Worm (Caenorhabditis elegans) whole organism, young adult: ENCODE results near the gene ifa-4.

Source experiments
- B0019.2 ChIP-seq: fragments of 200-800 bp; sonication (Bioruptor generic); conservative IDR thresholded peaks from 2 replicates; pipeline ENCODE4 v1.3.6; 2022; ENCODE audit warnings: missing genetic modification reagents, missing genetic modification characterization, missing compliant biosample characterization
- B0035.1 ChIP-seq: sonication (generic microtip); optimal IDR thresholded peaks from 2 replicates; lab custom pipeline; 2016; ENCODE audit warnings: missing genetic modification characterization, mild to moderate bottlenecking, missing compliant biosample characterization, missing genotype, missing genetic modification reagents
- F23B12.7 ChIP-seq: sonication (generic microtip); optimal IDR thresholded peaks from 2 replicates; lab custom pipeline; 2017; ENCODE audit warnings: missing genetic modification characterization, mild to moderate bottlenecking, missing compliant biosample characterization, antibody characterized with exemption, moderate library complexity; ENCODE audit not compliant: insufficient read depth
- F57C9.4 ChIP-seq: sonication (generic microtip); optimal IDR thresholded peaks from 2 replicates; lab custom pipeline; 2017; ENCODE audit warnings: mild to moderate bottlenecking, missing genetic modification characterization, missing compliant biosample characterization
- K12H6.12 ChIP-seq: fragments of 200-800 bp; sonication (Bioruptor generic); optimal IDR thresholded peaks from 2 replicates; lab custom pipeline; 2018; ENCODE audit warnings: mild to moderate bottlenecking, missing genetic modification characterization, missing compliant biosample characterization
- T07F8.4 ChIP-seq: sonication (generic microtip); optimal IDR thresholded peaks from 2 replicates; lab custom pipeline; 2016; ENCODE audit warnings: mild to moderate bottlenecking, missing genetic modification characterization, moderate library complexity, missing compliant biosample characterization
- Y56A3A.18 ChIP-seq: fragments of 200-800 bp; sonication (Bioruptor generic); IDR thresholded peaks from 2 replicates; pipeline ENCODE4 v1.3.6; 2022; ENCODE audit warnings: missing genetic modification reagents, missing genetic modification characterization, missing compliant biosample characterization
- ZK185.1 ChIP-seq: sonication (generic microtip); optimal IDR thresholded peaks from 2 replicates; lab custom pipeline; 2016; ENCODE audit warnings: mild to moderate bottlenecking, missing genetic modification characterization, missing compliant biosample characterization; ENCODE audit not compliant: poor library complexity, severe bottlenecking
- ama-1 ChIP-seq, 3 experiments: fragments of 150-350 bp in 1 of 3; sonication (generic microtip) in 2 of 3; optimal IDR thresholded peaks; 2 replicates each; lab custom pipeline; 2014 to 2018; ENCODE audit warnings: missing biosample characterization in 2 of 3, missing genetic modification characterization in 2 of 3, missing genetic modification reagents in 2 of 3
- aptf-2 ChIP-seq: fragments of 200-800 bp; sonication (Bioruptor generic); conservative IDR thresholded peaks from 2 replicates; pipeline ENCODE4 v1.3.6; 2022; ENCODE audit warnings: missing genetic modification reagents, missing genetic modification characterization, missing compliant biosample characterization
- atf-7 ChIP-seq: sonication (generic microtip); optimal IDR thresholded peaks from 2 replicates; lab custom pipeline; 2017; ENCODE audit warnings: mild to moderate bottlenecking, missing genetic modification characterization, missing compliant biosample characterization
- attf-6 ChIP-seq: fragments of 200-800 bp; sonication (Bioruptor generic); IDR thresholded peaks from 2 replicates; pipeline ENCODE4 v1.3.6; 2022; ENCODE audit warnings: missing genetic modification reagents, missing genetic modification characterization, missing compliant biosample characterization
- bed-1 ChIP-seq: fragments of 200-800 bp; sonication (Bioruptor generic); IDR thresholded peaks from 2 replicates; pipeline ENCODE4 v1.3.6; 2022; ENCODE audit warnings: missing genetic modification reagents, missing genetic modification characterization, missing compliant biosample characterization
- ccch-3 ChIP-seq: fragments of 200-800 bp; sonication (Bioruptor generic); optimal IDR thresholded peaks from 2 replicates; lab custom pipeline; 2018; ENCODE audit warnings: mild to moderate bottlenecking, missing genetic modification characterization, missing compliant biosample characterization
- ceh-100 ChIP-seq: fragments of 200-800 bp; sonication (Bioruptor generic); IDR thresholded peaks from 2 replicates; pipeline ENCODE4 v1.3.6; 2022; ENCODE audit warnings: missing genetic modification reagents, missing genetic modification characterization, missing compliant biosample characterization
- ceh-27 ChIP-seq: fragments of 200-800 bp; sonication (Bioruptor generic); optimal IDR thresholded peaks from 2 replicates; lab custom pipeline; 2018; ENCODE audit warnings: mild to moderate bottlenecking, missing genetic modification characterization, moderate library complexity, missing compliant biosample characterization
- ceh-58 ChIP-seq: fragments of 200-800 bp; sonication (Bioruptor generic); IDR thresholded peaks from 2 replicates; pipeline ENCODE4 v1.3.6; 2022; ENCODE audit warnings: missing genetic modification characterization, missing compliant biosample characterization
- ceh-91 ChIP-seq: fragments of 200-800 bp; sonication (Bioruptor generic); IDR thresholded peaks from 2 replicates; pipeline ENCODE4 v1.3.6; 2022; ENCODE audit warnings: missing genetic modification reagents, missing genetic modification characterization, missing compliant biosample characterization
- chd-7 ChIP-seq: sonication (generic microtip); optimal IDR thresholded peaks from 2 replicates; lab custom pipeline; 2016; ENCODE audit warnings: mild to moderate bottlenecking, missing genetic modification characterization, moderate library complexity, missing compliant biosample characterization
- dpl-1 ChIP-seq: fragments of 150-350 bp; optimal IDR thresholded peaks from 2 replicates; lab custom pipeline; 2014; ENCODE audit warnings: missing biosample characterization, missing genetic modification reagents, missing genetic modification characterization
- efl-1 ChIP-seq: fragments of 150-350 bp; optimal IDR thresholded peaks from 2 replicates; lab custom pipeline; 2014; ENCODE audit warnings: missing biosample characterization, missing genetic modification reagents, missing genetic modification characterization
- egrh-3 ChIP-seq: fragments of 200-800 bp; sonication (Bioruptor generic); IDR thresholded peaks from 2 replicates; pipeline ENCODE4 v1.3.6; 2022; ENCODE audit warnings: missing genetic modification reagents, missing genetic modification characterization, missing compliant biosample characterization
- him-1 ChIP-seq: sonication (generic microtip); optimal IDR thresholded peaks from 2 replicates; lab custom pipeline; 2016; ENCODE audit warnings: missing genotype, missing genetic modification reagents, missing genetic modification characterization, missing compliant biosample characterization
- hlh-26 ChIP-seq: fragments of 200-800 bp; sonication (Bioruptor generic); conservative IDR thresholded peaks from 2 replicates; pipeline ENCODE4 v1.3.6; 2022; ENCODE audit warnings: missing genetic modification reagents, missing genetic modification characterization, missing compliant biosample characterization
- lag-1 ChIP-seq: fragments of 200-800 bp; sonication (Bioruptor generic); IDR thresholded peaks from 2 replicates; pipeline ENCODE4 v1.3.6; 2022; ENCODE audit warnings: missing genetic modification reagents, missing genetic modification characterization, missing compliant biosample characterization
- let-607 ChIP-seq, 2 experiments: fragments of 200-800 bp in 1 of 2; sonication (Bioruptor generic) in 1 of 2; sonication (generic microtip) in 1 of 2; optimal IDR thresholded peaks; 2 replicates each; lab custom pipeline; 2016 to 2018; ENCODE audit warnings: mild to moderate bottlenecking in 2 of 2, missing compliant biosample characterization in 2 of 2, missing genetic modification characterization in 2 of 2, moderate library complexity in 2 of 2, missing genotype in 1 of 2
- lin-40 ChIP-seq: sonication (generic microtip); optimal IDR thresholded peaks from 2 replicates; lab custom pipeline; 2016; ENCODE audit warnings: missing genetic modification characterization, mild to moderate bottlenecking, missing compliant biosample characterization, missing genotype, missing genetic modification reagents
- lin-54 ChIP-seq: fragments of 200-800 bp; sonication (Bioruptor generic); optimal IDR thresholded peaks from 2 replicates; lab custom pipeline; 2018; ENCODE audit warnings: mild to moderate bottlenecking, missing genetic modification characterization, missing compliant biosample characterization
- lir-1 ChIP-seq: fragments of 200-800 bp; sonication (Bioruptor generic); conservative IDR thresholded peaks from 2 replicates; pipeline ENCODE4 v1.3.6; 2022; ENCODE audit warnings: missing genetic modification reagents, missing genetic modification characterization, missing compliant biosample characterization
- lsl-1 ChIP-seq: fragments of 200-800 bp; sonication (Bioruptor generic); optimal IDR thresholded peaks from 2 replicates; lab custom pipeline; 2018; ENCODE audit warnings: mild to moderate bottlenecking, missing genetic modification characterization, moderate library complexity, missing compliant biosample characterization
- lsy-27 ChIP-seq: sonication (generic microtip); optimal IDR thresholded peaks from 2 replicates; lab custom pipeline; 2017; ENCODE audit warnings: missing genetic modification characterization, mild to moderate bottlenecking, missing compliant biosample characterization, antibody characterized with exemption, missing genotype, borderline replicate concordance; ENCODE audit not compliant: insufficient read depth
- madf-6 ChIP-seq: fragments of 200-800 bp; sonication (Bioruptor generic); IDR thresholded peaks from 2 replicates; pipeline ENCODE4 v1.3.6; 2022; ENCODE audit warnings: missing genetic modification reagents, missing genetic modification characterization, missing compliant biosample characterization
- mcd-1 ChIP-seq: fragments of 200-800 bp; sonication (Bioruptor generic); IDR thresholded peaks from 2 replicates; pipeline ENCODE4 v1.3.6; 2022; ENCODE audit warnings: missing genetic modification reagents, missing genetic modification characterization, missing compliant biosample characterization
- nfya-1 ChIP-seq: sonication (generic microtip); optimal IDR thresholded peaks from 2 replicates; lab custom pipeline; 2017; ENCODE audit warnings: antibody characterized with exemption, missing compliant biosample characterization, missing genetic modification characterization, borderline replicate concordance; ENCODE audit not compliant: insufficient read depth
- nfya-2 ChIP-seq: fragments of 200-800 bp; sonication (Bioruptor generic); IDR thresholded peaks from 2 replicates; pipeline ENCODE4 v1.3.6; 2022; ENCODE audit warnings: missing genetic modification reagents, missing genetic modification characterization, missing compliant biosample characterization
- nfyb-1 ChIP-seq: fragments of 200-800 bp; sonication (Bioruptor generic); IDR thresholded peaks from 2 replicates; pipeline ENCODE4 v1.3.6; 2022; ENCODE audit warnings: missing genetic modification reagents, missing genetic modification characterization, missing compliant biosample characterization
- nhr-80 ChIP-seq: sonication (generic microtip); optimal IDR thresholded peaks from 2 replicates; lab custom pipeline; 2016; ENCODE audit warnings: missing genetic modification characterization, missing compliant biosample characterization
- repo-1 ChIP-seq: sonication (generic microtip); optimal IDR thresholded peaks from 2 replicates; lab custom pipeline; 2017; ENCODE audit warnings: mild to moderate bottlenecking, missing genetic modification characterization, missing compliant biosample characterization
- sea-2 ChIP-seq: fragments of 200-800 bp; sonication (Bioruptor generic); IDR thresholded peaks from 2 replicates; pipeline ENCODE4 v1.3.6; 2022; ENCODE audit warnings: missing genetic modification characterization, missing compliant biosample characterization
- snpc-3.4 ChIP-seq: sonication (generic microtip); optimal IDR thresholded peaks from 2 replicates; lab custom pipeline; 2017; ENCODE audit warnings: missing genetic modification characterization, mild to moderate bottlenecking, missing compliant biosample characterization, antibody characterized with exemption, moderate library complexity, missing genotype, missing genetic modification reagents
- snpc-4 ChIP-seq, 5 experiments: fragments of 150-350 bp in 1 of 5; sonication (generic microtip) in 4 of 5; optimal IDR thresholded peaks; 2 replicates each; lab custom pipeline; 2014 to 2018; ENCODE audit warnings: missing genetic modification characterization in 5 of 5, missing biosample characterization in 3 of 5, antibody characterized with exemption in 2 of 5, mild to moderate bottlenecking in 2 of 5, missing compliant biosample characterization in 2 of 5, missing genotype in 2 of 5, moderate library complexity in 2 of 5, missing genetic modification reagents in 1 of 5
- unc-130 ChIP-seq: sonication (generic microtip); optimal IDR thresholded peaks from 2 replicates; lab custom pipeline; 2016; ENCODE audit warnings: missing genetic modification reagents, missing genetic modification characterization, missing compliant biosample characterization
- zfh-2 ChIP-seq: fragments of 200-800 bp; sonication (Bioruptor generic); conservative IDR thresholded peaks from 2 replicates; pipeline ENCODE4 v1.3.6; 2022; ENCODE audit warnings: missing genetic modification reagents, missing genetic modification characterization, missing compliant biosample characterization
- ztf-22 ChIP-seq: fragments of 200-800 bp; sonication (Bioruptor generic); optimal IDR thresholded peaks from 2 replicates; lab custom pipeline; 2018; ENCODE audit warnings: mild to moderate bottlenecking, missing genetic modification characterization, moderate library complexity, missing compliant biosample characterization
- ztf-25 ChIP-seq: fragments of 200-800 bp; sonication (Bioruptor generic); IDR thresholded peaks from 2 replicates; pipeline ENCODE4 v1.3.6; 2022; ENCODE audit warnings: missing genetic modification reagents, missing genetic modification characterization, missing compliant biosample characterization
- ztf-26 ChIP-seq: sonication (generic microtip); optimal IDR thresholded peaks from 2 replicates; lab custom pipeline; 2017; ENCODE audit warnings: missing genetic modification characterization, missing compliant biosample characterization
- ztf-6 ChIP-seq: fragments of 200-800 bp; sonication (Bioruptor generic); IDR thresholded peaks from 2 replicates; pipeline ENCODE4 v1.3.6; 2022; ENCODE audit warnings: missing genetic modification reagents, missing genetic modification characterization, missing compliant biosample characterization

Gene ifa-4

ce11 chrX:4899623-4900022 lies 16.2 kb downstream of the ifa-4 start:
- TF ChIP-seq nfyb-1 (GFP tag; lab: Robert Waterston, UW): 0 out of 2 replicates have a peak, but pooled peaks have one; percentile 9
- no peak for TF ChIP-seq ceh-100 (GFP tag; lab: Robert Waterston, UW)
- no peak for TF ChIP-seq madf-6 (GFP tag; lab: Robert Waterston, UW)
- TF ChIP-seq ama-1 (optimal IDR thresholded peaks at IDR 0.05; lab: Kevin White, UChicago): no peak
- TF ChIP-seq ama-1 (GFP tag; optimal IDR thresholded peaks at IDR 0.05; lab: Kevin White, UChicago): no peak
- no peak for TF ChIP-seq T07F8.4 (tag; lab: Kevin White, UChicago)
- no peak for TF ChIP-seq snpc-3.4 (tag; lab: Kevin White, UChicago)
- no peak for TF ChIP-seq ztf-6
- TF ChIP-seq dpl-1 (GFP tag; lab: Kevin White, UChicago): no peak
- no peak for TF ChIP-seq F23B12.7 (tag; lab: Kevin White, UChicago)
- peak; percentile 69 for TF ChIP-seq K12H6.12
- no peak for TF ChIP-seq ceh-58
- TF ChIP-seq efl-1 (GFP tag; lab: Kevin White, UChicago): no peak
- TF ChIP-seq unc-130 (GFP tag; lab: Kevin White, UChicago): no peak
- TF ChIP-seq nfya-1: no peak
- TF ChIP-seq sea-2 (GFP tag; lab: Robert Waterston, UW): no peak
- no peak for TF ChIP-seq F57C9.4 (tag; lab: Kevin White, UChicago)
- 0 out of 2 replicates have a peak, but pooled peaks have one; percentile 23 for TF ChIP-seq mcd-1 (GFP tag; lab: Robert Waterston, UW)
- no peak for TF ChIP-seq him-1 (tag; lab: Kevin White, UChicago)
- no peak for TF ChIP-seq B0019.2 (GFP tag; lab: Robert Waterston, UW)
- no peak for TF ChIP-seq repo-1 (tag; lab: Kevin White, UChicago)
- TF ChIP-seq aptf-2 (GFP tag; lab: Robert Waterston, UW): no peak
- no peak for TF ChIP-seq ztf-25 (GFP tag; lab: Robert Waterston, UW)
- peak; percentile 97 for TF ChIP-seq zfh-2 (GFP tag; lab: Robert Waterston, UW)
- no peak for TF ChIP-seq nfya-2 (GFP tag; lab: Robert Waterston, UW)
- no peak for TF ChIP-seq lsl-1 (GFP tag; lab: Kevin White, UChicago)
- TF ChIP-seq snpc-4 (GFP tag; optimal IDR thresholded peaks at IDR 0.05; lab: Kevin White, UChicago): no peak
- TF ChIP-seq snpc-4 (tag; optimal IDR thresholded peaks at IDR 0.05; lab: Kevin White, UChicago): no peak
- TF ChIP-seq atf-7 (tag; lab: Kevin White, UChicago): peak; percentile 70
- no peak for TF ChIP-seq lin-40 (tag; lab: Kevin White, UChicago)
- TF ChIP-seq ceh-27 (GFP tag; lab: Kevin White, UChicago): peak; percentile 38
- no peak for TF ChIP-seq lir-1
- no peak for TF ChIP-seq attf-6 (GFP tag; lab: Robert Waterston, UW)
- TF ChIP-seq bed-1 (GFP tag; lab: Robert Waterston, UW): no peak
- TF ChIP-seq ztf-26 (tag; lab: Kevin White, UChicago): no peak
- TF ChIP-seq lag-1 (GFP tag; lab: Robert Waterston, UW): no peak
- TF ChIP-seq B0035.1 (tag; lab: Kevin White, UChicago): no peak
- TF ChIP-seq Y56A3A.18 (GFP tag; lab: Robert Waterston, UW): no peak
- TF ChIP-seq let-607 (tag; optimal IDR thresholded peaks at IDR 0.05; lab: Kevin White, UChicago): no peak
- TF ChIP-seq ceh-91 (GFP tag; lab: Robert Waterston, UW): no peak
- TF ChIP-seq chd-7 (tag; lab: Kevin White, UChicago): peak; percentile 43
- no peak for TF ChIP-seq hlh-26 (GFP tag; lab: Robert Waterston, UW)
- no peak for TF ChIP-seq lsy-27 (tag; lab: Kevin White, UChicago)
- TF ChIP-seq lin-54 (GFP tag; lab: Kevin White, UChicago): no peak
- TF ChIP-seq ZK185.1: no peak
- TF ChIP-seq egrh-3 (GFP tag; lab: Robert Waterston, UW): peak; percentile 76
- no peak for TF ChIP-seq ztf-22 (GFP tag; lab: Kevin White, UChicago)
- no peak for TF ChIP-seq nhr-80 (tag; lab: Kevin White, UChicago)
- no peak for TF ChIP-seq ccch-3 (GFP tag; lab: Kevin White, UChicago)
